Worm (Caenorhabditis elegans) whole organism, early embryonic: ENCODE data around the gene B0348.2.
A peak's percentile ranks its signal among the peaks of the same experiment; 100 is the strongest.

Experiments
- B0310.2 ChIP-seq: sonication (generic microtip); optimal IDR thresholded peaks from 2 replicates; lab custom pipeline; 2016; ENCODE audit warnings: mild to moderate bottlenecking, missing genetic modification characterization, missing compliant biosample characterization
- F13C5.2 ChIP-seq: sonication (generic microtip); optimal IDR thresholded peaks from 2 replicates; lab custom pipeline; 2017; ENCODE audit warnings: mild to moderate bottlenecking, missing genetic modification characterization, inconsistent platforms, missing compliant biosample characterization
- aly-1 ChIP-seq: sonication (generic microtip); optimal IDR thresholded peaks from 2 replicates; lab custom pipeline; 2016; ENCODE audit warnings: missing genetic modification characterization, missing compliant biosample characterization
- ama-1 ChIP-seq: fragments of 150-350 bp; optimal IDR thresholded peaks from 2 replicates; lab custom pipeline; 2014
- ceh-13 ChIP-seq: fragments of 200-800 bp; sonication (Bioruptor generic); optimal IDR thresholded peaks from 2 replicates; lab custom pipeline; 2018; ENCODE audit warnings: mild to moderate bottlenecking, missing genetic modification characterization, missing compliant biosample characterization
- ceh-36 ChIP-seq: sonication (generic microtip); optimal IDR thresholded peaks from 2 replicates; lab custom pipeline; 2016; ENCODE audit warnings: missing genetic modification characterization, inconsistent platforms, missing compliant biosample characterization
- ets-7 ChIP-seq: sonication (generic microtip); optimal IDR thresholded peaks from 2 replicates; lab custom pipeline; 2016; ENCODE audit warnings: missing genotype, missing genetic modification characterization, missing compliant biosample characterization
- flt-1 ChIP-seq: fragments of 200-800 bp; sonication (Bioruptor generic); IDR thresholded peaks from 2 replicates; pipeline ENCODE4 v1.3.6; 2022; ENCODE audit warnings: missing genetic modification characterization, missing compliant biosample characterization
- hmbx-1 ChIP-seq: sonication (generic microtip); optimal IDR thresholded peaks from 2 replicates; lab custom pipeline; 2016; ENCODE audit warnings: mild to moderate bottlenecking, missing genetic modification characterization, missing compliant biosample characterization
- hmg-4 ChIP-seq: fragments of 200-800 bp; sonication (Bioruptor generic); optimal IDR thresholded peaks from 2 replicates; lab custom pipeline; 2018; ENCODE audit warnings: mild to moderate bottlenecking, missing genetic modification characterization, missing compliant biosample characterization
- hnd-1 ChIP-seq: sonication (generic microtip); optimal IDR thresholded peaks from 2 replicates; lab custom pipeline; 2016; ENCODE audit warnings: missing genetic modification characterization, missing compliant biosample characterization
- pes-1 ChIP-seq: fragments of 200-800 bp; sonication (Bioruptor generic); IDR thresholded peaks from 2 replicates; pipeline ENCODE4 v1.3.6; 2022; ENCODE audit warnings: missing genetic modification reagents, missing genetic modification characterization, missing compliant biosample characterization
- scrt-1 ChIP-seq: fragments of 200-800 bp; sonication (Bioruptor generic); IDR thresholded peaks from 2 replicates; pipeline ENCODE4 v1.3.6; 2022; ENCODE audit warnings: missing genetic modification characterization, missing compliant biosample characterization
- sea-1 ChIP-seq: fragments of 200-800 bp; sonication (Bioruptor generic); conservative IDR thresholded peaks from 2 replicates; pipeline ENCODE4 v1.3.6; 2022; ENCODE audit warnings: missing genetic modification characterization, missing compliant biosample characterization
- tbx-11 ChIP-seq: fragments of 200-800 bp; sonication (Bioruptor generic); IDR thresholded peaks from 2 replicates; pipeline ENCODE4 v1.3.6; 2022; ENCODE audit warnings: missing genetic modification characterization, missing compliant biosample characterization
- tbx-37 ChIP-seq: fragments of 200-800 bp; sonication (Bioruptor generic); conservative IDR thresholded peaks from 2 replicates; pipeline ENCODE4 v1.3.6; 2022; ENCODE audit warnings: missing genetic modification reagents, missing genetic modification characterization, missing compliant biosample characterization
- tra-4 ChIP-seq: sonication (generic microtip); optimal IDR thresholded peaks from 2 replicates; lab custom pipeline; 2017; ENCODE audit warnings: missing genetic modification characterization, missing compliant biosample characterization

The B0348.2 gene

DNA sequence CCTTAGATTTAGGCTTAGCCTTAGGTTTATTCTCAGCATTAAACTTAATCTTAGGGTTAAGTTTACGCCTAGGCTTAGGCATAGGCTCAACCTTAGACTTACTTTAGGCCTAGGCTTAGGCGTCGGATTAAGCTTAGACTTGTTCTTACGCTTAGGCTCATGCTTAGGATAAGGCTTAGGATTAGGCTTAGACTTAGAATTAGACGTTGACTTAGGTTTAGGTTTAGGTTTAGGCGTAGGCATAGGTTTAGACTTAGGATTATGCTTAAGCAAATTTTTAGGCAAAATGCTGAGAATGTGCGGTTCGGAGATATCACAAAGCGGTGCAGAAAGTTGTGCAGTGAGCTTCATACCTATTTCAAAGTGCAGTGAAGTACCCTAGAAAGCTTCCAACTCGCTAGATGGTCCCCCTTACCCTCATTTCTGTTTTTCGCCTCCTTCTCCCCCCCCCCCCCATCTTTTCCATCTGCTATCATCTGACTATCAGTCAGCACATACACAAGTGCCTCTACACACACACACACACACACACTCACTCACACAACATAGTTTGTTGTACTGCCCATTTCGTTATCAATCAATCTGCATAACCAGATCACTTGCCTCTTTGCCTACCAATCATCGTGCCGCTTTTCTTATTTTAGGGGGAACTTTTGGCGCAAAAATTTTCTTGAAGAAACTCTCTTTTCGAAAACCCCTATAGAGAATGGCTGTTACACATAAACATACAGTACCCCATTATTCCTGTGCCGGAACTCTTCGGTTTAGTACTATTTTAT lies 28.9 kb upstream of the B0348.2 start:
- TF ChIP-seq ceh-36 = peak; percentile 62
- no peak for TF ChIP-seq hmbx-1 (tag; lab: Kevin White, UChicago)

- no peak for TF ChIP-seq hmbx-1 (tag; lab: Kevin White, UChicago)
- no peak for TF ChIP-seq ceh-13 (GFP tag; lab: Kevin White, UChicago)
- TF ChIP-seq sea-1 = no peak
- no peak for TF ChIP-seq scrt-1
Measured at ce11 chrV:20518-20917, 24.6 kb upstream of the B0348.2 start, which contains the start of gene egl-8. egl-8 (plus strand) TSS chrV:20818.

- TF ChIP-seq tbx-37 = no peak
- no peak for TF ChIP-seq F13C5.2 (tag; lab: Kevin White, UChicago)
- TF ChIP-seq flt-1 = no peak
- no peak for TF ChIP-seq hmbx-1 (tag; lab: Kevin White, UChicago)
Measured at ce11 chrV:21848-22247, 23.3 kb upstream of the B0348.2 start.

DNA sequence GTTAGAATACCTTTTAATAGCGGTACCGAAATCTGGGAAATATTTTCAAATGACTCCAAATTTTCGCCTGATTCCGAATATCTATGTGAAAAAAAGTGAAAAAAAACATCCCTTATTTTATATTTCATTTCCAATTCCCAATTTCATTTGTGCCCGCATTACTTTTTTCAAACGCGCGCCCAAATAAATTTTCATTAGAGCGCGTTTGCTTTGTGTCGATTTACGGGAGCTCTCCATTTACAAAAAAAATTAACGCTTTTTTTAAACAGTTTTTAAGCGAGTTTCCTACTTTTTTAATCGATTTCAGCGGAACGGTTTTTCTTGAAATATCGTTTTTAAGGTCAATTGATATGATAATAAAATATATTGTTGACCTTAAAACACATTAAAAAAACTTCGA lies 20.9 kb upstream of the B0348.2 start:
- no peak for TF ChIP-seq sea-1
- TF ChIP-seq B0310.2 (tag; lab: Kevin White, UChicago) = no peak
- no peak for TF ChIP-seq hmbx-1 (tag; lab: Kevin White, UChicago)
- TF ChIP-seq ets-7 = no peak

ce11 chrV:27604-28003 lies 17.5 kb upstream of the B0348.2 start:
- TF ChIP-seq tra-4 (tag; lab: Kevin White, UChicago) (no peak), hnd-1 (tag; lab: Kevin White, UChicago) (no peak), pes-1 (GFP tag; lab: Robert Waterston, UW) (no peak), B0310.2 (tag; lab: Kevin White, UChicago) (no peak), ets-7 (no peak), tbx-11 (no peak), aly-1 (no peak), hmbx-1 (tag; lab: Kevin White, UChicago) (no peak), ceh-13 (GFP tag; lab: Kevin White, UChicago) (no peak), ama-1 (lab: Kevin White, UChicago) (no peak), ceh-36 (no peak), hmg-4 (no peak), sea-1 (no peak)

ce11 chrV:28270-28669 lies 16.8 kb upstream of the B0348.2 start:
- TF ChIP-seq pes-1 (GFP tag; lab: Robert Waterston, UW) (no peak), B0310.2 (tag; lab: Kevin White, UChicago) (no peak), aly-1 (no peak), scrt-1 (no peak), hnd-1 (tag; lab: Kevin White, UChicago) (no peak), F13C5.2 (tag; lab: Kevin White, UChicago) (no peak), tbx-37 (no peak), hmbx-1 (tag; lab: Kevin White, UChicago) (no peak), tbx-11 (no peak), ceh-36 (no peak), flt-1 (no peak), ama-1 (lab: Kevin White, UChicago) (no peak), ets-7 (no peak), tra-4 (tag; lab: Kevin White, UChicago) (no peak)

DNA sequence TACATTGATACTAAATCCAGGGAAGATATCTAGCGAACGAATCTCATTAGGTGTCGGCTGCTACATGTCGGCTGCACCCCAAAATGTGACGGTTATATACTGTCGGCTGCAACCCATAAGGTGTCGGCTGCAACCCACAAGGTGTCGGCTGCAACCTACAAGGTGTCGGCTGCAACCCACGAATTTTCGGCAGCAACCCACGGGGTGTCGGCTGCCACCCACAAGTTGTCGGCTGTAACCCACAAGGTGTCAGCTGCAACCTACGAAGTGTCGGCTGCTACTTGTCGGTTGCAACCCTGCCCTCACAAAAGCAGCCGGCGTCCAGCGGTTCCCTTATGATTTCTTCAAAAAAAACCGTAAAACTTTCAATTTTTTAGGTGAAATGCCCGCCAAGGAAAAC lies 15.3 kb upstream of the B0348.2 start:
- TF ChIP-seq tbx-11 = no peak
- TF ChIP-seq aly-1 = no peak
- no peak for TF ChIP-seq tra-4 (tag; lab: Kevin White, UChicago)
- TF ChIP-seq B0310.2 (tag; lab: Kevin White, UChicago) = no peak
- TF ChIP-seq F13C5.2 (tag; lab: Kevin White, UChicago) = no peak
- no peak for TF ChIP-seq ceh-13 (GFP tag; lab: Kevin White, UChicago)
- no peak for TF ChIP-seq hmbx-1 (tag; lab: Kevin White, UChicago)
- no peak for TF ChIP-seq sea-1
- no peak for TF ChIP-seq ets-7
- no peak for TF ChIP-seq flt-1
- TF ChIP-seq scrt-1 = no peak
- no peak for TF ChIP-seq hmg-4
- TF ChIP-seq ceh-36 = no peak
- no peak for TF ChIP-seq pes-1 (GFP tag; lab: Robert Waterston, UW)
- no peak for TF ChIP-seq hnd-1 (tag; lab: Kevin White, UChicago)
- no peak for TF ChIP-seq ama-1 (lab: Kevin White, UChicago)
- TF ChIP-seq tbx-37 = no peak

DNA sequence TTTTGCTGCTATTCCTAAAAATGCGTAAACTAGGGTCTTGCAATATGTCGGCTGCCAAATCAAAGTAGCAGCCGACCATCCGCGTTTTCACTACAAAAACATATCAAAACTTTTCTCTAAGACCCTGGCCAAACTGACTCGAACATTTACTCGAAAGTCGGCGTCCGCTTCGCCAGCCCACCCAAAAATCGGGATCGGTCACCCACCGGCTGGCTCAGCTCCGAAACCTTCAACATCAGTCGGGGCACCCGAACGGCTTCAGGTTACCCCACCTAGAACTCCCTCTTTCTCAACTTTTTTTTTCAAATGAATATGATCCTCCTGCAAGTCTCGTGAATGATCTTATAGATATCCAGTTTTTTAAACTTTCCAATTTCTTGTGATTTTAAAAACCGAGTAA lies 7.4 kb upstream of the B0348.2 start:
- TF ChIP-seq ceh-36 (no peak), F13C5.2 (tag; lab: Kevin White, UChicago) (no peak), sea-1 (no peak), hnd-1 (tag; lab: Kevin White, UChicago) (no peak), tbx-37 (no peak), hmbx-1 (tag; lab: Kevin White, UChicago) (no peak), ets-7 (no peak), pes-1 (GFP tag; lab: Robert Waterston, UW) (no peak), ama-1 (lab: Kevin White, UChicago) (no peak), aly-1 (no peak)

- TF ChIP-seq ceh-36 = no peak
- no peak for TF ChIP-seq tbx-37
- no peak for TF ChIP-seq hmg-4
- no peak for TF ChIP-seq flt-1
- no peak for TF ChIP-seq pes-1 (GFP tag; lab: Robert Waterston, UW)
- TF ChIP-seq ceh-13 (GFP tag; lab: Kevin White, UChicago) = no peak
- TF ChIP-seq ama-1 (lab: Kevin White, UChicago) = no peak
- no peak for TF ChIP-seq B0310.2 (tag; lab: Kevin White, UChicago)
- no peak for TF ChIP-seq ets-7
- TF ChIP-seq tbx-11 = no peak
- TF ChIP-seq F13C5.2 (tag; lab: Kevin White, UChicago) = no peak
- TF ChIP-seq hmbx-1 (tag; lab: Kevin White, UChicago) = no peak
Measured at ce11 chrV:43070-43469, 2.0 kb upstream of the B0348.2 start.
